Fruit fly (Drosophila melanogaster) whole organism, embryonic: Measurements from ENCODE around the gene Muc26B.
A peak's percentile ranks its signal among the peaks of the same experiment; 100 is the strongest.

Experiments used
- Blimp-1 ChIP-seq: fragments of 200-800 bp; sonication (Bioruptor generic); optimal IDR thresholded peaks from 3 replicates; lab custom pipeline; 2018; ENCODE audit warnings: missing biosample characterization, missing genetic modification characterization, mild to moderate bottlenecking, moderate library complexity, missing genetic modification reagents
- CG10462 ChIP-seq: fragments of 200-800 bp; sonication (Bioruptor generic); optimal IDR thresholded peaks from 2 replicates; lab custom pipeline; 2016; ENCODE audit warnings: missing biosample characterization, missing genetic modification characterization
- CG15479 ChIP-seq: fragments of 200-800 bp; sonication (Bioruptor generic); optimal IDR thresholded peaks from 3 replicates; lab custom pipeline; 2019; ENCODE audit warnings: missing biosample characterization, mild to moderate bottlenecking, missing genetic modification characterization, moderate library complexity
- CG17359 ChIP-seq: fragments of 200-800 bp; sonication (Bioruptor generic); optimal IDR thresholded peaks from 3 replicates; lab custom pipeline; 2018; ENCODE audit warnings: missing biosample characterization, mild to moderate bottlenecking, missing genetic modification characterization, moderate library complexity
- CG1832 ChIP-seq: fragments of 200-800 bp; sonication (Bioruptor generic); optimal IDR thresholded peaks from 2 replicates; lab custom pipeline; 2017; ENCODE audit warnings: missing biosample characterization, mild to moderate bottlenecking, missing genetic modification characterization, inconsistent platforms
- CG2889 ChIP-seq: fragments of 200-800 bp; sonication (Bioruptor generic); IDR thresholded peaks from 3 replicates; pipeline ENCODE4 v1.3.6; 2022; ENCODE audit warnings: missing biosample characterization, missing genetic modification characterization
- CG3726 ChIP-seq: fragments of 200-800 bp; sonication (Bioruptor generic); IDR thresholded peaks from 3 replicates; pipeline ENCODE4, ENCODE4 v1.3.6; 2022; ENCODE audit warnings: missing biosample characterization, missing genetic modification characterization
- CG43689 ChIP-seq: fragments of 200-800 bp; sonication (Bioruptor generic); IDR thresholded peaks from 2 replicates; pipeline ENCODE4 v1.3.6; 2022; ENCODE audit warnings: missing biosample characterization, missing genetic modification characterization
- CG4854 ChIP-seq: fragments of 200-800 bp; sonication (Bioruptor generic); optimal IDR thresholded peaks from 2 replicates; lab custom pipeline; 2016; ENCODE audit warnings: missing biosample characterization, missing genetic modification characterization, inconsistent platforms
- CG6272 ChIP-seq: fragments of 200-800 bp; sonication (Bioruptor generic); IDR thresholded peaks from 2 replicates; pipeline ENCODE4 v1.3.6; 2022; ENCODE audit warnings: missing biosample characterization, missing genetic modification characterization
- CG6765 ChIP-seq: fragments of 200-800 bp; sonication (Bioruptor generic); optimal IDR thresholded peaks from 3 replicates; lab custom pipeline; 2017; ENCODE audit warnings: missing biosample characterization, mild to moderate bottlenecking, missing genetic modification characterization
- CG6854 ChIP-seq: fragments of 200-800 bp; sonication (Bioruptor generic); optimal IDR thresholded peaks from 3 replicates; lab custom pipeline; 2017; ENCODE audit warnings: missing biosample characterization, mild to moderate bottlenecking, missing genetic modification characterization
- CG7745 ChIP-seq: fragments of 200-800 bp; sonication (Bioruptor generic); optimal IDR thresholded peaks from 2 replicates; lab custom pipeline; 2018; ENCODE audit warnings: missing biosample characterization, mild to moderate bottlenecking, missing genetic modification characterization, moderate library complexity
- CrebB ChIP-seq: fragments of 200-800 bp; sonication (Bioruptor generic); optimal IDR thresholded peaks from 3 replicates; lab custom pipeline; 2018; ENCODE audit warnings: missing biosample characterization, mild to moderate bottlenecking, missing genetic modification characterization
- Dll ChIP-seq: fragments of 200-800 bp; sonication (Bioruptor generic); IDR thresholded peaks from 4 replicates; pipeline ENCODE4 v1.3.6; 2022; ENCODE audit warnings: missing biosample characterization, missing genetic modification characterization; ENCODE audit not compliant: partially characterized antibody
- Drgx ChIP-seq: fragments of 200-800 bp; sonication (Bioruptor generic); IDR thresholded peaks from 2 replicates; pipeline ENCODE4 v1.3.6; 2022; ENCODE audit warnings: missing biosample characterization, missing genetic modification characterization
- E2f2 ChIP-seq: fragments of 200-800 bp; sonication (Bioruptor generic); IDR thresholded peaks from 2 replicates; pipeline ENCODE4 v1.3.6; 2022; ENCODE audit warnings: missing biosample characterization, missing genetic modification characterization
- Ets65A ChIP-seq: fragments of 200-800 bp; sonication (Bioruptor generic); peaks from one replicate; lab custom pipeline; 2016; ENCODE audit warnings: missing biosample characterization, missing genetic modification characterization
- HHEX ChIP-seq: fragments of 200-800 bp; sonication (Bioruptor generic); optimal IDR thresholded peaks from 3 replicates; lab custom pipeline; 2017; ENCODE audit warnings: missing biosample characterization, mild to moderate bottlenecking, missing genetic modification characterization, missing genetic modification reagents
- HLH4C ChIP-seq: fragments of 200-800 bp; sonication (Bioruptor generic); IDR thresholded peaks from 3 replicates; pipeline ENCODE4 v1.3.6; 2022; ENCODE audit warnings: missing biosample characterization, missing genetic modification characterization; ENCODE audit not compliant: partially characterized antibody
- Med ChIP-seq: fragments of 200-800 bp; sonication (Bioruptor generic); peaks from one replicate; lab custom pipeline; 2016; ENCODE audit warnings: missing biosample characterization, missing genetic modification characterization, mild to moderate bottlenecking, inconsistent platforms, moderate library complexity
- Nf-YA ChIP-seq: fragments of 200-800 bp; sonication (Bioruptor generic); IDR thresholded peaks from 2 replicates; pipeline ENCODE4 v1.3.6; 2022; ENCODE audit warnings: missing biosample characterization, missing genetic modification characterization
- Nf-YB ChIP-seq: fragments of 200-800 bp; sonication (Bioruptor generic); optimal IDR thresholded peaks from 3 replicates; lab custom pipeline; 2019; ENCODE audit warnings: missing biosample characterization, mild to moderate bottlenecking, missing genetic modification characterization, moderate library complexity
- Oli ChIP-seq: fragments of 200-800 bp; sonication (Bioruptor generic); optimal IDR thresholded peaks from 2 replicates; lab custom pipeline; 2018; ENCODE audit warnings: missing biosample characterization, mild to moderate bottlenecking, missing genetic modification characterization, moderate library complexity
- Pdp1 ChIP-seq, 2 experiments: fragments of 200-800 bp; sonication (Bioruptor generic); optimal IDR thresholded peaks; 3 replicates each; lab custom pipeline; 2016; ENCODE audit warnings: missing biosample characterization in 2 of 2, missing genetic modification characterization in 2 of 2, mild to moderate bottlenecking in 1 of 2, moderate library complexity in 1 of 2
- Ravus ChIP-seq: fragments of 200-800 bp; sonication (Bioruptor generic); IDR thresholded peaks from 2 replicates; pipeline ENCODE4 v1.3.6; 2022; ENCODE audit warnings: missing biosample characterization, missing genetic modification characterization
- Spps ChIP-seq: fragments of 200-800 bp; sonication (Bioruptor generic); optimal IDR thresholded peaks from 2 replicates; lab custom pipeline; 2018; ENCODE audit warnings: missing biosample characterization, mild to moderate bottlenecking, missing genetic modification characterization
- Stat92E ChIP-seq, 3 experiments: fragments of >200 bp in 2 of 3; fragments of 200-800 bp in 1 of 3; sonication (Bioruptor generic) in 1 of 3; optimal IDR thresholded peaks; 2 replicates each; lab custom pipeline; 2017 to 2019; ENCODE audit warnings: missing biosample characterization in 3 of 3, missing genetic modification characterization in 3 of 3, mild to moderate bottlenecking in 1 of 3, moderate library complexity in 1 of 3
- Trl ChIP-seq, 3 experiments: fragments of >200 bp in 2 of 3; fragments of 200-800 bp in 1 of 3; sonication (Bioruptor generic) in 1 of 3; optimal IDR thresholded peaks; 2 replicates in 1 of 3; 3 replicates in 2 of 3; lab custom pipeline; 2016 to 2017; ENCODE audit warnings: missing biosample characterization in 1 of 3, missing genetic modification characterization in 1 of 3
- abd-A ChIP-seq: fragments of 200-800 bp; sonication (Bioruptor generic); optimal IDR thresholded peaks from 3 replicates; lab custom pipeline; 2019; ENCODE audit warnings: missing biosample characterization, mild to moderate bottlenecking, missing genetic modification characterization, moderate library complexity
- cad ChIP-seq: fragments of >200 bp; optimal IDR thresholded peaks from 2 replicates; lab custom pipeline; 2017; ENCODE audit warnings: missing biosample characterization, missing genetic modification characterization
- crol ChIP-seq: fragments of 200-800 bp; sonication (Bioruptor generic); IDR thresholded peaks from 2 replicates; pipeline ENCODE4 v1.3.6; 2022; ENCODE audit warnings: missing biosample characterization, missing genetic modification characterization
- grn ChIP-seq: fragments of 200-800 bp; sonication (Bioruptor generic); optimal IDR thresholded peaks from 3 replicates; lab custom pipeline; 2017; ENCODE audit warnings: missing biosample characterization, missing genetic modification characterization
- kni ChIP-seq: fragments of 200-800 bp; sonication (Bioruptor generic); optimal IDR thresholded peaks from 3 replicates; lab custom pipeline; 2017; ENCODE audit warnings: mild to moderate bottlenecking, missing biosample characterization, missing genetic modification reagents, missing genetic modification characterization
- nau ChIP-seq: fragments of 200-800 bp; sonication (Bioruptor generic); optimal IDR thresholded peaks from 3 replicates; lab custom pipeline; 2017; ENCODE audit warnings: missing biosample characterization, mild to moderate bottlenecking, missing genetic modification characterization, missing genetic modification reagents
- oc ChIP-seq: fragments of 200-800 bp; sonication (Bioruptor generic); optimal IDR thresholded peaks from 2 replicates; lab custom pipeline; 2018; ENCODE audit warnings: missing biosample characterization, mild to moderate bottlenecking, missing genetic modification characterization, moderate library complexity
- pros ChIP-seq: fragments of 200-800 bp; sonication (Bioruptor generic); optimal IDR thresholded peaks from 3 replicates; lab custom pipeline; 2019; ENCODE audit warnings: missing biosample characterization, mild to moderate bottlenecking, missing genetic modification characterization, moderate library complexity
- salm ChIP-seq: fragments of 200-800 bp; sonication (Bioruptor generic); optimal IDR thresholded peaks from 2 replicates; lab custom pipeline; 2018; ENCODE audit warnings: missing biosample characterization, mild to moderate bottlenecking, missing genetic modification characterization
- sd ChIP-seq: fragments of 200-800 bp; sonication (Bioruptor generic); optimal IDR thresholded peaks from 3 replicates; lab custom pipeline; 2018; ENCODE audit warnings: missing biosample characterization, mild to moderate bottlenecking, missing genetic modification characterization, moderate library complexity
- sens ChIP-seq: fragments of 200-800 bp; sonication (Bioruptor generic); peaks from one replicate; lab custom pipeline; 2016; ENCODE audit warnings: missing biosample characterization, missing genetic modification characterization
- sens-2 ChIP-seq: fragments of 200-800 bp; sonication (Bioruptor generic); IDR thresholded peaks from 2 replicates; pipeline ENCODE4 v1.3.6; 2022; ENCODE audit warnings: missing biosample characterization, missing genetic modification characterization
- sim ChIP-seq: fragments of 200-800 bp; sonication (Bioruptor generic); IDR thresholded peaks from 2 replicates; pipeline ENCODE4 v1.3.6; 2022; ENCODE audit warnings: missing biosample characterization, missing genetic modification characterization
- twi ChIP-seq: fragments of 200-800 bp; optimal IDR thresholded peaks from 2 replicates; lab custom pipeline; 2019; ENCODE audit warnings: missing biosample characterization, mild to moderate bottlenecking, missing genetic modification characterization, moderate library complexity
- unc-4 ChIP-seq: fragments of 200-800 bp; sonication (Bioruptor generic); IDR thresholded peaks from 2 replicates; pipeline ENCODE4 v1.3.6; 2022; ENCODE audit warnings: missing biosample characterization, missing genetic modification characterization; ENCODE audit not compliant: partially characterized antibody
- zf30C ChIP-seq: fragments of 200-800 bp; sonication (Bioruptor generic); optimal IDR thresholded peaks from 3 replicates; lab custom pipeline; 2018; ENCODE audit warnings: missing biosample characterization, mild to moderate bottlenecking, missing genetic modification characterization
- zfh1 ChIP-seq: fragments of 200-800 bp; sonication (Bioruptor generic); IDR thresholded peaks from 3 replicates; pipeline ENCODE4 v1.3.6; 2022; ENCODE audit warnings: missing biosample characterization, missing genetic modification characterization

Muc26B gene

dm6 chr2L:6179990-6180389 lies 28.2 kb downstream of the Muc26B start:
- peak in 1 of 3 experiments; percentile 39 for TF ChIP-seq Stat92E (GFP tag; optimal IDR thresholded peaks at IDR 0.05; lab: Kevin White, UChicago)
- 0 out of 4 replicates have a peak, but pooled peaks have one; percentile 8 for TF ChIP-seq Dll (GFP tag; lab: Robert Waterston, UW)
- TF ChIP-seq grn (GFP tag; lab: Kevin White, UChicago), result peak; percentile 89
- 0 out of 3 replicates have a peak, but pooled peaks have one; percentile 4 for TF ChIP-seq zfh1 (GFP tag; lab: Robert Waterston, UW)
- no peak for TF ChIP-seq CG3726 (GFP tag; lab: Robert Waterston, UW)
- TF ChIP-seq CG17359, result no peak
- 0 out of 3 replicates have a peak, but pooled peaks have one; percentile 16 for TF ChIP-seq HLH4C (GFP tag; lab: Robert Waterston, UW)
- TF ChIP-seq crol (GFP tag; lab: Robert Waterston, UW), result peak; percentile 17; the same call in 1 of the 2 replicates
- TF ChIP-seq CG15479, result peak; percentile 82
- peak; percentile 12 for TF ChIP-seq Med (GFP tag; lab: Kevin White, UChicago)
- peak; percentile 56 for TF ChIP-seq twi (tag; lab: Kevin White, UChicago)
- TF ChIP-seq cad (GFP tag; lab: Kevin White, UChicago), result peak; percentile 23
- peak; percentile 44 for TF ChIP-seq CG7745 (tag; lab: Kevin White, UChicago)
- peak; percentile 44 for TF ChIP-seq Blimp-1 (GFP tag; lab: Kevin White, UChicago)
- TF ChIP-seq sens (GFP tag; lab: Kevin White, UChicago), result peak; percentile 22
- no peak for TF ChIP-seq Spps
- peak; percentile 15 for TF ChIP-seq kni (GFP tag; lab: Kevin White, UChicago)
- no peak for TF ChIP-seq nau (GFP tag; lab: Kevin White, UChicago)
- no peak for TF ChIP-seq CG6854
- TF ChIP-seq Oli, result no peak
- TF ChIP-seq Drgx (GFP tag; lab: Robert Waterston, UW), result no peak
- peak; percentile 56 for TF ChIP-seq pros (GFP tag; lab: Kevin White, UChicago)
- TF ChIP-seq, all 482 proteins: peak for 15

dm6 chr2L:6186356-6186755 lies 34.6 kb downstream of the Muc26B start:
- TF ChIP-seq Ets65A (GFP tag; lab: Kevin White, UChicago) (peak; percentile 61), CG6272 (GFP tag; lab: Robert Waterston, UW) (no peak), unc-4 (GFP tag; lab: Robert Waterston, UW) (no peak), Med (GFP tag; lab: Kevin White, UChicago) (peak; percentile 26), Trl (optimal IDR thresholded peaks at IDR 0.05; lab: Kevin White, UChicago) (peak; percentile 28 to 55), Trl (GFP tag; optimal IDR thresholded peaks at IDR 0.05; lab: Kevin White, UChicago) (no peak), CG2889 (GFP tag; lab: Robert Waterston, UW) (0 out of 3 replicates have a peak, but pooled peaks have one; percentile 35), CG3726 (GFP tag; lab: Robert Waterston, UW) (no peak), crol (GFP tag; lab: Robert Waterston, UW) (peak; percentile 45), abd-A (peak; percentile 64), CG1832 (GFP tag; lab: Kevin White, UChicago) (peak; percentile 20), CG6765 (no peak), zf30C (GFP tag; lab: Kevin White, UChicago) (no peak), sens-2 (GFP tag; lab: Robert Waterston, UW) (0 out of 2 replicates have a peak, but pooled peaks have one; percentile 11), HHEX (no peak), Nf-YA (GFP tag; lab: Robert Waterston, UW) (no peak)

- TF ChIP-seq sd (tag; lab: Kevin White, UChicago) (peak; percentile 74), salm (tag; lab: Kevin White, UChicago) (peak; percentile 24), CG43689 (GFP tag; lab: Robert Waterston, UW) (no peak), oc (tag; lab: Kevin White, UChicago) (peak; percentile 9), CG4854 (no peak), sim (GFP tag; lab: Robert Waterston, UW) (no peak), Nf-YB (GFP tag; lab: Kevin White, UChicago) (no peak), CG6765 (no peak), E2f2 (no peak), Pdp1 (GFP tag; optimal IDR thresholded peaks at IDR 0.05; lab: Kevin White, UChicago) (peak in 1 of 2 experiments; percentile 20), Ravus (GFP tag; lab: Robert Waterston, UW) (no peak), CrebB (no peak), CG10462 (GFP tag; lab: Kevin White, UChicago) (no peak), grn (GFP tag; lab: Kevin White, UChicago) (peak; percentile 76), abd-A (peak; percentile 91)
Measured at dm6 chr2L:6193004-6193566, 41.3 kb downstream of the Muc26B start.
